Fruit fly (Drosophila melanogaster) whole organism, embryonic: ENCODE data around the gene CG14913.

Source experiments
- CG1024 ChIP-seq: fragments of 200-800 bp; sonication (Bioruptor generic); IDR thresholded peaks from 2 replicates; pipeline ENCODE4 v1.3.6; 2022; ENCODE audit warnings: missing biosample characterization, missing genetic modification characterization
- CG11093 ChIP-seq: fragments of 200-800 bp; sonication (Bioruptor generic); IDR thresholded peaks from 3 replicates; pipeline ENCODE4 v1.3.6; 2022; ENCODE audit warnings: missing biosample characterization, missing genetic modification characterization
- CG11695 ChIP-seq: fragments of 200-800 bp; sonication (Bioruptor generic); IDR thresholded peaks from 3 replicates; pipeline ENCODE4 v1.3.6; 2022; ENCODE audit warnings: missing biosample characterization, missing genetic modification characterization
- CG12391 ChIP-seq: fragments of 200-800 bp; sonication (Bioruptor generic); optimal IDR thresholded peaks from 3 replicates; lab custom pipeline; 2018; ENCODE audit warnings: missing biosample characterization, mild to moderate bottlenecking, missing genetic modification characterization, moderate library complexity
- CG12942 ChIP-seq: fragments of 200-800 bp; sonication (Bioruptor generic); optimal IDR thresholded peaks from 3 replicates; lab custom pipeline; 2016; ENCODE audit warnings: missing biosample characterization, missing genetic modification characterization
- CG1602 ChIP-seq: fragments of 200-800 bp; sonication (Bioruptor generic); optimal IDR thresholded peaks from 3 replicates; lab custom pipeline; 2016; ENCODE audit warnings: missing biosample characterization, missing genetic modification characterization
- CG16815 ChIP-seq: fragments of 200-800 bp; sonication (Bioruptor generic); optimal IDR thresholded peaks from 3 replicates; lab custom pipeline; 2017; ENCODE audit warnings: missing biosample characterization, mild to moderate bottlenecking, missing genetic modification characterization
- CG17361 ChIP-seq: fragments of 200-800 bp; sonication (Bioruptor generic); IDR thresholded peaks from 3 replicates; pipeline ENCODE4 v1.3.6; 2022; ENCODE audit warnings: missing biosample characterization, missing genetic modification characterization
- CG17568 ChIP-seq: fragments of 200-800 bp; sonication (Bioruptor generic); optimal IDR thresholded peaks from 2 replicates; lab custom pipeline; 2018; ENCODE audit warnings: missing biosample characterization, mild to moderate bottlenecking, missing genetic modification characterization, moderate library complexity
- CG17612 ChIP-seq: fragments of 200-800 bp; sonication (Bioruptor generic); IDR thresholded peaks from 2 replicates; pipeline ENCODE4 v1.3.6; 2022; ENCODE audit warnings: missing biosample characterization, missing genetic modification characterization
- CG1832 ChIP-seq: fragments of 200-800 bp; sonication (Bioruptor generic); optimal IDR thresholded peaks from 2 replicates; lab custom pipeline; 2017; ENCODE audit warnings: missing biosample characterization, mild to moderate bottlenecking, missing genetic modification characterization, inconsistent platforms
- CG2199 ChIP-seq: fragments of 200-800 bp; sonication (Bioruptor generic); IDR thresholded peaks from 3 replicates; pipeline ENCODE4 v1.3.6; 2022; ENCODE audit warnings: missing biosample characterization, missing genetic modification characterization
- CG2889 ChIP-seq: fragments of 200-800 bp; sonication (Bioruptor generic); IDR thresholded peaks from 3 replicates; pipeline ENCODE4 v1.3.6; 2022; ENCODE audit warnings: missing biosample characterization, missing genetic modification characterization
- CG30403 ChIP-seq: fragments of 200-800 bp; sonication (Bioruptor generic); optimal IDR thresholded peaks from 3 replicates; lab custom pipeline; 2016; ENCODE audit warnings: missing biosample characterization, missing genetic modification characterization
- CG32532 ChIP-seq: fragments of 200-800 bp; sonication (Bioruptor generic); IDR thresholded peaks from 2 replicates; pipeline ENCODE4 v1.3.6; 2022; ENCODE audit warnings: missing biosample characterization, missing genetic modification characterization
- CG33213 ChIP-seq: fragments of 200-800 bp; sonication (Bioruptor generic); optimal IDR thresholded peaks from 3 replicates; lab custom pipeline; 2016; ENCODE audit warnings: missing biosample characterization, missing genetic modification characterization
- CG4360 ChIP-seq: fragments of 200-800 bp; sonication (Bioruptor generic); IDR thresholded peaks from 2 replicates; pipeline ENCODE4 v1.3.6; 2022; ENCODE audit warnings: missing biosample characterization, missing genetic modification characterization
- CG4424 ChIP-seq: fragments of 200-800 bp; sonication (Bioruptor generic); optimal IDR thresholded peaks from 3 replicates; lab custom pipeline; 2016; ENCODE audit warnings: missing biosample characterization, missing genetic modification characterization
- CG4617 ChIP-seq: fragments of 200-800 bp; sonication (Bioruptor generic); optimal IDR thresholded peaks from 3 replicates; lab custom pipeline; 2016; ENCODE audit warnings: missing biosample characterization, missing genetic modification characterization, borderline replicate concordance
- CoRest ChIP-seq: fragments of 200-800 bp; sonication (Bioruptor generic); optimal IDR thresholded peaks from 3 replicates; lab custom pipeline; 2018; ENCODE audit warnings: missing biosample characterization, mild to moderate bottlenecking, missing genetic modification characterization, moderate library complexity
- Doc3 ChIP-seq: fragments of 200-800 bp; sonication (Bioruptor generic); IDR thresholded peaks from 3 replicates; pipeline ENCODE4 v1.3.6; 2022; ENCODE audit warnings: missing biosample characterization, missing genetic modification characterization; ENCODE audit not compliant: partially characterized antibody
- Eip74EF ChIP-seq, 2 experiments: fragments of 200-800 bp in 1 of 2; fragments of >200 bp in 1 of 2; sonication (Bioruptor generic) in 1 of 2; optimal IDR thresholded peaks; 2 replicates each; lab custom pipeline; 2017 to 2019; ENCODE audit warnings: missing biosample characterization in 2 of 2, missing genetic modification characterization in 2 of 2, mild to moderate bottlenecking in 1 of 2, moderate library complexity in 1 of 2
- Ets97D ChIP-seq: fragments of 200-800 bp; sonication (Bioruptor generic); optimal IDR thresholded peaks from 3 replicates; lab custom pipeline; 2016; ENCODE audit warnings: missing biosample characterization, missing genetic modification characterization
- Fer3 ChIP-seq: fragments of 200-800 bp; sonication (Bioruptor generic); optimal IDR thresholded peaks from 2 replicates; lab custom pipeline; 2018; ENCODE audit warnings: missing biosample characterization, mild to moderate bottlenecking, missing genetic modification characterization, moderate library complexity
- Hand ChIP-seq: fragments of 200-800 bp; sonication (Bioruptor generic); optimal IDR thresholded peaks from 2 replicates; lab custom pipeline; 2017; ENCODE audit warnings: mild to moderate bottlenecking, missing biosample characterization, missing genetic modification reagents, missing genetic modification characterization
- Hr39 ChIP-seq: fragments of >200 bp; optimal IDR thresholded peaks from 2 replicates; lab custom pipeline; 2017
- Jarid2 ChIP-seq: fragments of 200-800 bp; sonication (Bioruptor generic); optimal IDR thresholded peaks from 3 replicates; lab custom pipeline; 2017; ENCODE audit warnings: mild to moderate bottlenecking, missing biosample characterization, missing genetic modification reagents, missing genetic modification characterization
- Meics ChIP-seq: fragments of 200-800 bp; sonication (Bioruptor generic); optimal IDR thresholded peaks from 2 replicates; lab custom pipeline; 2017; ENCODE audit warnings: missing biosample characterization, mild to moderate bottlenecking, missing genetic modification characterization
- Side ChIP-seq: fragments of 200-800 bp; sonication (Bioruptor generic); optimal IDR thresholded peaks from 2 replicates; lab custom pipeline; 2016; ENCODE audit warnings: missing biosample characterization, missing genetic modification characterization
- Stat92E ChIP-seq, 3 experiments: fragments of >200 bp in 2 of 3; fragments of 200-800 bp in 1 of 3; sonication (Bioruptor generic) in 1 of 3; optimal IDR thresholded peaks; 2 replicates each; lab custom pipeline; 2017 to 2019; ENCODE audit warnings: missing biosample characterization in 3 of 3, missing genetic modification characterization in 3 of 3, mild to moderate bottlenecking in 1 of 3, moderate library complexity in 1 of 3
- Vsx1 ChIP-seq: fragments of 200-800 bp; sonication (Bioruptor generic); optimal IDR thresholded peaks from 2 replicates; lab custom pipeline; 2017; ENCODE audit warnings: missing biosample characterization, mild to moderate bottlenecking, missing genetic modification characterization, missing genetic modification reagents
- bbx ChIP-seq: fragments of 200-800 bp; sonication (Bioruptor generic); IDR thresholded peaks from 2 replicates; pipeline ENCODE4 v1.3.6; 2022; ENCODE audit warnings: missing biosample characterization, missing genetic modification characterization; ENCODE audit not compliant: partially characterized antibody
- cg ChIP-seq: fragments of 200-800 bp; sonication (Bioruptor generic); optimal IDR thresholded peaks from 3 replicates; lab custom pipeline; 2019; ENCODE audit warnings: missing biosample characterization, mild to moderate bottlenecking, missing genetic modification characterization, moderate library complexity
- corto ChIP-seq: fragments of 200-800 bp; sonication (Bioruptor generic); optimal IDR thresholded peaks from 2 replicates; lab custom pipeline; 2016; ENCODE audit warnings: missing biosample characterization, mild to moderate bottlenecking, missing genetic modification characterization, moderate library complexity
- dmrt99B ChIP-seq: fragments of 200-800 bp; sonication (Bioruptor generic); optimal IDR thresholded peaks from 2 replicates; lab custom pipeline; 2018; ENCODE audit warnings: missing biosample characterization, mild to moderate bottlenecking, missing genetic modification characterization, moderate library complexity
- fd3F ChIP-seq: fragments of 200-800 bp; sonication (Bioruptor generic); optimal IDR thresholded peaks from 2 replicates; lab custom pipeline; 2018; ENCODE audit warnings: missing biosample characterization, mild to moderate bottlenecking, missing genetic modification characterization, moderate library complexity
- gcm2 ChIP-seq: fragments of 200-800 bp; sonication (Bioruptor generic); optimal IDR thresholded peaks from 2 replicates; lab custom pipeline; 2016; ENCODE audit warnings: missing biosample characterization, missing genetic modification characterization
- gem ChIP-seq: fragments of 200-800 bp; sonication (Bioruptor generic); optimal IDR thresholded peaks from 2 replicates; lab custom pipeline; 2019; ENCODE audit warnings: missing biosample characterization, mild to moderate bottlenecking, missing genetic modification characterization, moderate library complexity
- gsb-n ChIP-seq: fragments of 200-800 bp; sonication (Bioruptor generic); optimal IDR thresholded peaks from 3 replicates; lab custom pipeline; 2018; ENCODE audit warnings: missing biosample characterization, mild to moderate bottlenecking, missing genetic modification characterization
- hbn ChIP-seq: fragments of 200-800 bp; sonication (Bioruptor generic); IDR thresholded peaks from 2 replicates; pipeline ENCODE4 v1.3.6; 2022; ENCODE audit warnings: missing biosample characterization, missing genetic modification characterization; ENCODE audit not compliant: partially characterized antibody
- hkb ChIP-seq, 2 experiments: fragments of 200-800 bp in 1 of 2; fragments of >200 bp in 1 of 2; sonication (Bioruptor generic) in 1 of 2; IDR thresholded peaks in 1 of 2; optimal IDR thresholded peaks in 1 of 2; 2 replicates each; pipeline versions ENCODE4 v1.3.6 to Lab custom; 2017 to 2022; ENCODE audit warnings: missing biosample characterization in 1 of 2, missing genetic modification characterization in 1 of 2
- nau ChIP-seq: fragments of 200-800 bp; sonication (Bioruptor generic); optimal IDR thresholded peaks from 3 replicates; lab custom pipeline; 2017; ENCODE audit warnings: missing biosample characterization, mild to moderate bottlenecking, missing genetic modification characterization, missing genetic modification reagents
- oc ChIP-seq: fragments of 200-800 bp; sonication (Bioruptor generic); optimal IDR thresholded peaks from 2 replicates; lab custom pipeline; 2018; ENCODE audit warnings: missing biosample characterization, mild to moderate bottlenecking, missing genetic modification characterization, moderate library complexity
- onecut ChIP-seq: fragments of 200-800 bp; sonication (Bioruptor generic); IDR thresholded peaks from 2 replicates; pipeline ENCODE4 v1.3.6; 2022; ENCODE audit warnings: missing biosample characterization, missing genetic modification characterization
- sna ChIP-seq: fragments of 200-800 bp; sonication (Bioruptor generic); IDR thresholded peaks from 2 replicates; pipeline ENCODE4 v1.3.6; 2022; ENCODE audit warnings: missing biosample characterization, missing genetic modification characterization; ENCODE audit not compliant: partially characterized antibody
- vfl ChIP-seq: fragments of 200-800 bp; sonication (Bioruptor generic); optimal IDR thresholded peaks from 2 replicates; lab custom pipeline; 2016; ENCODE audit warnings: missing biosample characterization, missing genetic modification characterization
- z ChIP-seq: fragments of 200-800 bp; sonication (Bioruptor generic); IDR thresholded peaks from 3 replicates; pipeline ENCODE4 v1.3.6; 2022; ENCODE audit warnings: missing biosample characterization, missing genetic modification characterization
- zen2 ChIP-seq: fragments of 200-800 bp; sonication (Bioruptor generic); IDR thresholded peaks from 3 replicates; pipeline ENCODE4 v1.3.6; 2022; ENCODE audit warnings: missing biosample characterization, missing genetic modification characterization; ENCODE audit not compliant: partially characterized antibody

Gene CG14913

DNA sequence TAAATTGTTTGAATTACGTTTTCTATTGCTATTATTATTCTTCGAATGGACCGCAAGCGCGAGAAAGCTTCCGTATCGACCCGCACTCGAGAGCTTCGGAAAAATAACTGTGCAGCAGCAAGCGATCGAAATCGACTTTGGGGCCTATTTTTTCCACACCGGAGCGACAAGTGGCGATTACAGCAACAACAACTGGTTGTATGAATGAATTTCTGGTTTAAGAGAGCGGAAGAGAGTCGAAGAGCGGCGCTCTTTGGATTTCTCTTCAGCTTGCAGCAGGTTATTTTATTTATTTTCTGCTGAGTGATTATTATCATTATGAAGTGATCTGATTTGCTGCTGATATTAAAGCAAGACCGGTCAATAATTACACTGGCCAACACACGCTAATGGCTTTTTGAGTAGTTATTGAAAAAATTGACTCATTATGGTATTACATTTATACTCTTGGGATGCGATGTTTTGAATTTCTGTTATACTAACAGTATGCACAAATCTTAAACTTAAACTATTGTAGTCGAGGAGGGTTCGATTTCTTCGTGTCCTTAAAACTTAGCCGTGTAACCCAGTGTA is 50.2 kb downstream of the CG14913 start, which contains the start of gene Samuel (continued):
- TF ChIP-seq fd3F (GFP tag; lab: Kevin White, UChicago) (no peak), Doc3 (GFP tag; lab: Robert Waterston, UW) (no peak), CG30403 (GFP tag; lab: Kevin White, UChicago) (peak; percentile 13), gsb-n (no peak), gem (tag; lab: Kevin White, UChicago) (peak; percentile 25), onecut (GFP tag; lab: Robert Waterston, UW) (peak; percentile 50), sna (GFP tag; lab: Robert Waterston, UW) (0 out of 2 replicates have a peak, but pooled peaks have one; percentile 26), Stat92E (GFP tag; optimal IDR thresholded peaks at IDR 0.05; lab: Kevin White, UChicago) (peak in 1 of 3 experiments; percentile 37), Jarid2 (peak; percentile 96), CG4360 (peak; percentile 91), CG33213 (GFP tag; lab: Kevin White, UChicago) (no peak), CG17361 (GFP tag; lab: Robert Waterston, UW) (no peak), CG1832 (GFP tag; lab: Kevin White, UChicago) (no peak), zen2 (GFP tag; lab: Robert Waterston, UW) (peak; percentile 34; the same call in 1 of the 3 replicates), oc (tag; lab: Kevin White, UChicago) (no peak), CoRest (tag; lab: Kevin White, UChicago) (no peak), CG11093 (no peak), CG1024 (GFP tag; lab: Robert Waterston, UW) (no peak), nau (GFP tag; lab: Kevin White, UChicago) (no peak), gcm2 (GFP tag; lab: Kevin White, UChicago) (no peak), CG17612 (GFP tag; lab: Robert Waterston, UW) (no peak), corto (GFP tag; lab: Kevin White, UChicago) (peak; percentile 68), Hr39 (lab: Kevin White, UChicago) (no peak), CG2199 (GFP tag; lab: Robert Waterston, UW) (peak; percentile 22; the same call in 2 of the 3 replicates), CG4617 (no peak), cg (GFP tag; lab: Kevin White, UChicago) (peak; percentile 69), CG4424 (GFP tag; lab: Kevin White, UChicago) (peak; percentile 30), vfl (GFP tag; lab: Kevin White, UChicago) (no peak), CG16815 (GFP tag; lab: Kevin White, UChicago) (no peak), CG32532 (GFP tag; lab: Robert Waterston, UW) (peak; percentile 35; the same call in 1 of the 2 replicates), Ets97D (GFP tag; lab: Kevin White, UChicago) (peak; percentile 4), CG12391 (tag; lab: Kevin White, UChicago) (no peak), Vsx1 (GFP tag; lab: Kevin White, UChicago) (no peak), dmrt99B (peak; percentile 4), CG12942 (GFP tag; lab: Kevin White, UChicago) (no peak), Fer3 (tag; lab: Kevin White, UChicago) (no peak), hkb (optimal IDR thresholded peaks at IDR 0.05; lab: Kevin White, UChicago) (no peak), hkb (GFP tag; IDR thresholded peaks at IDR 0.05; lab: Robert Waterston, UW) (0 out of 2 replicates have a peak, but pooled peaks have one; percentile 58), hbn (GFP tag; lab: Robert Waterston, UW) (no peak), Meics (GFP tag; lab: Kevin White, UChicago) (peak; percentile 9), CG1602 (GFP tag; lab: Kevin White, UChicago) (no peak), z (GFP tag; lab: Robert Waterston, UW) (peak; percentile 23; the same call in 1 of the 3 replicates), Hand (GFP tag; lab: Kevin White, UChicago) (no peak), Eip74EF (GFP tag; optimal IDR thresholded peaks at IDR 0.05; lab: Kevin White, UChicago) (peak in 1 of 2 experiments; percentile 61), Side (GFP tag; lab: Kevin White, UChicago) (no peak), CG11695 (GFP tag; lab: Robert Waterston, UW) (0 out of 3 replicates have a peak, but pooled peaks have one; percentile 48), CG17568 (GFP tag; lab: Kevin White, UChicago) (peak; percentile 45), bbx (GFP tag; lab: Robert Waterston, UW) (peak; percentile 32; the same call in 1 of the 2 replicates), CG2889 (GFP tag; lab: Robert Waterston, UW) (peak; percentile 23; the same call in 1 of the 3 replicates)
